Fruit fly (Drosophila melanogaster) Kc167 (cell line): ENCODE data around the gene CG31279.

Experiments
- Myc ChIP-seq: fragments of >200 bp; optimal IDR thresholded peaks from 2 replicates; lab custom pipeline; 2017; ENCODE audit warnings: missing external identifiers
- h ChIP-seq: fragments of >200 bp; optimal IDR thresholded peaks from 3 replicates; lab custom pipeline; 2018; ENCODE audit warnings: missing external identifiers
- insv ChIP-seq: fragments of >200 bp; optimal IDR thresholded peaks from 3 replicates; lab custom pipeline; 2018; ENCODE audit warnings: missing external identifiers
- psq ChIP-seq: fragments of >200 bp; optimal IDR thresholded peaks from 2 replicates; lab custom pipeline; 2017; ENCODE audit warnings: missing external identifiers
- ttk ChIP-seq: sonication (Bioruptor generic); optimal IDR thresholded peaks from 2 replicates; lab custom pipeline; 2017; ENCODE audit warnings: missing external identifiers

DNA sequence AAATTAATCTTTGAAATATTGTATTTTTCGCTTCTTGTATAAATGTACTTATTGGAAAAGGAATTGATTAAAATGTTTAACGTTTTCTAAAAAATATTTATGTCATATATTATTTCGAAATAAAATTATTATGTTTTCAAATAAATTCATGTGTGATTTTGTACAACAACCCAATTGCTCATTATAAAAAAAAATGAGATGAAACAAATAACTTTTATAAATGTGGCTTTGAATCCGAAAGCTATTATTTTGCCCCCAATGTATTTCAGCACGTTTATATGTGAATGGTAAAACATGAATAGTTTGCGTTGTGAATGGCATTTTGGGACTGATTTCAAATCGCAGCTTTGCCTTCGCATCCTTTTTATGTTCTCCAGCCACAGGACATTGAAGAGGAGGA, 4.1 kb downstream of the CG31279 start, which contains the start of gene CG14881:
- TF ChIP-seq h (lab: Kevin White, UChicago) (no peak), psq (lab: Kevin White, UChicago) (no peak), Myc (lab: Kevin White, UChicago) (no peak), insv (lab: Kevin White, UChicago) (no peak), ttk (lab: Kevin White, UChicago) (no peak)
